Fruit fly (Drosophila melanogaster): ENCODE data around the gene Coprox.
A peak's percentile ranks its signal among the peaks of the same experiment; 100 is the strongest.

Coprox gene

DNA sequence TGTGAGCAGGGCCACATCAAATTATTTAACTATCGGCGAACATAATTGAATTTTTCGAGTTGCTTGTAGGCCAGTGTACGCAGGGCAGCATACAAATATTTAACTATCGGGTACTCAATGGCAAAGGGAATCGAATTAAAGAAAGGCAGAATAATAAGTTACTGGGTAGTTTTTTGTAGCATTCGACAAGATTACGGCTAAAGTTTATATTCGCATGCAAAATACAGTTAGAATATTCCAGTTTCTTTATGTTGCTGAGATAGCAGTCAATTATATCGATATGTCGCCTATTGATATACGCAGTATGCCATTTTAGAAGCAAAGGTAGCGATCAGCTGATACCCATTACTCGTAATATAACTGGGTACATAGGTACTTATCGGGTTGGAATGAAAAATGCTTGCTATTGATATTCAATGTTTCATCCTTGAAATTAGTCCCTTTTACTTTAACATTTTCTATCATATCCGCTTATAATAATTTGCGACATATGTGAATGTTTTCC is 3.8 kb downstream of the Coprox start (continued):
- peak; percentile 80; the same call in 2 of the 3 replicates for TF ChIP-seq CG2199 (GFP tag; IDR thresholded peaks at IDR 0.05)
- TF ChIP-seq Fer3 (tag; optimal IDR thresholded peaks at IDR 0.05): peak; percentile 29
- TF ChIP-seq lmd (GFP tag; IDR thresholded peaks at IDR 0.05): no peak; the same call in 1 of the 2 replicates
- no peak for TF ChIP-seq B-H2 (GFP tag; optimal IDR thresholded peaks at IDR 0.05)
- peak; percentile 99 for TF ChIP-seq D19B (GFP tag; optimal IDR thresholded peaks at IDR 0.05)
- TF ChIP-seq Trl (optimal IDR thresholded peaks at IDR 0.05): no peak
- peak; percentile 29 for TF ChIP-seq Trl (GFP tag; optimal IDR thresholded peaks at IDR 0.05)
- TF ChIP-seq pros (GFP tag; optimal IDR thresholded peaks at IDR 0.05): no peak
- no peak for TF ChIP-seq CG1602 (GFP tag; optimal IDR thresholded peaks at IDR 0.05)
- TF ChIP-seq sqz (GFP tag; optimal IDR thresholded peaks at IDR 0.05): no peak
- TF ChIP-seq CG10431 (GFP tag; optimal IDR thresholded peaks at IDR 0.05): no peak
- peak; percentile 20 for TF ChIP-seq Six4 (GFP tag; optimal IDR thresholded peaks at IDR 0.05)
- no peak for TF ChIP-seq Max (GFP tag; optimal IDR thresholded peaks at IDR 0.05)
- TF ChIP-seq CG6689 (GFP tag; IDR thresholded peaks at IDR 0.05): peak; percentile 24; the same call in 1 of the 2 replicates
- TF ChIP-seq CG12236 (GFP tag; optimal IDR thresholded peaks at IDR 0.05): no peak
- no peak for TF ChIP-seq lov (optimal IDR thresholded peaks at IDR 0.05)
- no peak for TF ChIP-seq lov (GFP tag; IDR thresholded peaks at IDR 0.05)
- peak; percentile 59 for TF ChIP-seq Hsf (GFP tag; optimal IDR thresholded peaks at IDR 0.05)
- peak; percentile 53 for TF ChIP-seq NK7.1 (GFP tag; optimal IDR thresholded peaks at IDR 0.05)
- TF ChIP-seq gce (GFP tag; IDR thresholded peaks at IDR 0.05): no peak
- TF ChIP-seq CG14050 (GFP tag; IDR thresholded peaks at IDR 0.05): peak; percentile 24; the same call in 2 of the 3 replicates
- peak; percentile 26 for TF ChIP-seq wek (GFP tag; optimal IDR thresholded peaks at IDR 0.05)
- TF ChIP-seq bbx (GFP tag; IDR thresholded peaks at IDR 0.05; ENCODE audit: partially characterized antibody): peak; percentile 81; the same call in 1 of the 2 replicates
- no peak for TF ChIP-seq jing (GFP tag; optimal IDR thresholded peaks at IDR 0.05)
- TF ChIP-seq slp2 (GFP tag; optimal IDR thresholded peaks at IDR 0.05): no peak
- no peak for TF ChIP-seq CG17385 (GFP tag; optimal IDR thresholded peaks at IDR 0.05)
- TF ChIP-seq Hey (tag; optimal IDR thresholded peaks at IDR 0.05): no peak
- TF ChIP-seq CG17186 (GFP tag; optimal IDR thresholded peaks at IDR 0.05): no peak
- no peak for TF ChIP-seq Hmx (GFP tag; optimal IDR thresholded peaks at IDR 0.05)
- no peak for TF ChIP-seq CG8359 (GFP tag; optimal IDR thresholded peaks at IDR 0.05; ENCODE audit: borderline replicate concordance)
- peak; percentile 53 for TF ChIP-seq HmgZ (tag; optimal IDR thresholded peaks at IDR 0.05)
- TF ChIP-seq CG3281 (GFP tag; optimal IDR thresholded peaks at IDR 0.05): peak; percentile 18
- peak; percentile 2 for TF ChIP-seq CG4282 (GFP tag; optimal IDR thresholded peaks at IDR 0.05)
- TF ChIP-seq grn (GFP tag; optimal IDR thresholded peaks at IDR 0.05): no peak
- TF ChIP-seq mam (GFP tag; optimal IDR thresholded peaks at IDR 0.05): peak; percentile 43
- peak; percentile 38 for TF ChIP-seq Atf-2 (GFP tag; optimal IDR thresholded peaks at IDR 0.05)
- no peak for TF ChIP-seq Lhr (GFP tag; optimal IDR thresholded peaks at IDR 0.05)
- TF ChIP-seq trh (GFP tag; optimal IDR thresholded peaks at IDR 0.05): no peak
- peak; percentile 26 for TF ChIP-seq CG33213 (GFP tag; optimal IDR thresholded peaks at IDR 0.05)
- TF ChIP-seq CG11247 (GFP tag; IDR thresholded peaks at IDR 0.05): no peak
- peak; percentile 33 for TF ChIP-seq CG12299 (tag; optimal IDR thresholded peaks at IDR 0.05)
- TF ChIP-seq maf-S (GFP tag; optimal IDR thresholded peaks at IDR 0.05): peak; percentile 9
- no peak for TF ChIP-seq nerfin-1 (tag; optimal IDR thresholded peaks at IDR 0.05)
- peak; percentile 61 for TF ChIP-seq CG7839 (tag; optimal IDR thresholded peaks at IDR 0.05)
- TF ChIP-seq sob (GFP tag; IDR thresholded peaks at IDR 0.05): no peak; the same call in 1 of the 2 replicates
- no peak for TF ChIP-seq tio (GFP tag; optimal IDR thresholded peaks at IDR 0.05)
- TF ChIP-seq MESR4 (GFP tag; optimal IDR thresholded peaks at IDR 0.05): peak; percentile 93
- TF ChIP-seq CG10366 (GFP tag; IDR thresholded peaks at IDR 0.05): no peak
- TF ChIP-seq Fer2 (tag; optimal IDR thresholded peaks at IDR 0.05): no peak
- peak; percentile 27 for TF ChIP-seq CG10209 (GFP tag; optimal IDR thresholded peaks at IDR 0.05)
- no peak for TF ChIP-seq BEAF-32 (GFP tag; optimal IDR thresholded peaks at IDR 0.05)
